Worm (Caenorhabditis elegans) whole organism, L4 larva: ENCODE data around the gene pod-1.

Experiments used
- R02D3.7 ChIP-seq: fragments of 150-350 bp; sonication (generic microtip); optimal IDR thresholded peaks from 3 replicates; lab custom pipeline; 2014; ENCODE audit warnings: missing biosample characterization, missing genetic modification characterization
- gei-8 ChIP-seq: fragments of 200-800 bp; sonication (Bioruptor generic); optimal IDR thresholded peaks from 2 replicates; lab custom pipeline; 2018; ENCODE audit warnings: mild to moderate bottlenecking, missing genetic modification characterization, missing compliant biosample characterization
- unc-62 ChIP-seq, 3 experiments: fragments of 150-350 bp in 1 of 3; sonication (generic microtip); optimal IDR thresholded peaks in 2 of 3; peaks in 1 of 3; 1 replicate in 1 of 3; 2 replicates in 2 of 3; lab custom pipeline; 2014 to 2017; ENCODE audit warnings: missing biosample characterization in 3 of 3, missing genetic modification characterization in 3 of 3, missing genetic modification reagents in 3 of 3, missing genotype in 1 of 3

DNA sequence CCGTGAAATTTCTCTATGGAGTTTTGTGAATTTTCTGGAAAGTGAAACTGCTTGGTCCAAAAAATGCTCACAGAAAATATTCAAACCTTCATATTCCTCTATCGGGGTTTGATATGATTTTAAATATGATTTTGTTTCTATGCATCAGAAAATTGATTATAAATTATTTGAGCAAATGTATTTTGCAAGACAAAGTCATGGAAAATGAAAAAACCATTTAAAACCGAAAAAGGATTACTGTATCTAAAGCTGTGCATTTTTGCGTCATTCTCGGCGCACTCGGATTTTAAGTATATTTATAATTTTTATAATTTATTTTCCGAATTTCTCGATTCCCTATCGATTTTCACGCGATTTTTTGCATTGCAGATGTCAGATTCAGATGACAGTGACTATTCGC lies 52.4 kb downstream of the pod-1 start, which contains the start of gene pssy-2:
- TF ChIP-seq unc-62 (GFP tag; optimal IDR thresholded peaks at IDR 0.05 in 1 of 2; lab: Kevin White, UChicago), result no peak
- TF ChIP-seq unc-62 (tag; optimal IDR thresholded peaks at IDR 0.05; lab: Kevin White, UChicago), result no peak
- TF ChIP-seq gei-8 (GFP tag; lab: Kevin White, UChicago), result no peak
- no peak for TF ChIP-seq R02D3.7 (tag; lab: Kevin White, UChicago)
